Fruit fly (Drosophila melanogaster): Measurements from ENCODE around the gene abs.

The abs gene

DNA sequence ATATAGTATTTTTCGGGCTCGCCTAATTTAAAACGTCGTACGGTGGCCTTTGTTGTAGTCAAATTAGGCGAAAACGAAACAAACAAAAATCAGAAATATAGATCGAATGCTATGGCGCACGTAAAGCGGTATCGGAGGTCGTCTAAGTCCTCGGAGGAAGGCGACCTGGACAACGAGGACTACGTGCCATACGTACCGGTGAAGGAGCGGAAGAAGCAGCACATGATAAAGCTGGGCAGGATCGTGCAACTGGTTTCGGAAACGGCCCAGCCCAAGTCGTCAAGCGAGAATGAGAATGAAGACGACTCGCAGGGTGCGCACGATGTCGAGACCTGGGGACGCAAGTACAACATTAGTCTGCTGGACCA is at the start of gene abs:
abs (plus strand) TSS at position 30 of the 368 bp plus-strand sequence.
- no peak for TF ChIP-seq Hr38 (GFP tag; optimal IDR thresholded peaks at IDR 0.05)
- TF ChIP-seq CG15336 (GFP tag; IDR thresholded peaks at IDR 0.05): no peak
- TF ChIP-seq CG6163 (GFP tag; IDR thresholded peaks at IDR 0.05): no peak
- TF ChIP-seq CG10631 (GFP tag; optimal IDR thresholded peaks at IDR 0.05): no peak
- TF ChIP-seq Blimp-1 (GFP tag; optimal IDR thresholded peaks at IDR 0.05): no peak
- TF ChIP-seq Hr4 (GFP tag; optimal IDR thresholded peaks at IDR 0.05): no peak
- no peak for TF ChIP-seq acj6 (GFP tag; optimal IDR thresholded peaks at IDR 0.05)
- no peak for TF ChIP-seq CG6792 (GFP tag; optimal IDR thresholded peaks at IDR 0.05)
- TF ChIP-seq Sox14 (GFP tag; optimal IDR thresholded peaks at IDR 0.05): no peak
- TF ChIP-seq Ets21C (GFP tag; optimal IDR thresholded peaks at IDR 0.05): no peak
- no peak for TF ChIP-seq pdm3 (GFP tag; optimal IDR thresholded peaks at IDR 0.05)
- TF ChIP-seq CG3919 (GFP tag; optimal IDR thresholded peaks at IDR 0.05): no peak
- no peak for TF ChIP-seq lz (GFP tag; optimal IDR thresholded peaks at IDR 0.05)
- no peak for TF ChIP-seq Gug (GFP tag; IDR thresholded peaks at IDR 0.05)
- no peak for TF ChIP-seq svp (GFP tag)
- no peak for TF ChIP-seq CG9139 (GFP tag; optimal IDR thresholded peaks at IDR 0.05)
- no peak for TF ChIP-seq fkh (GFP tag; optimal IDR thresholded peaks at IDR 0.05)
- TF ChIP-seq dac (GFP tag; optimal IDR thresholded peaks at IDR 0.05): no peak
- no peak for TF ChIP-seq spab (GFP tag; optimal IDR thresholded peaks at IDR 0.05)
- TF ChIP-seq CG1621 (tag; optimal IDR thresholded peaks at IDR 0.05): no peak

DNA sequence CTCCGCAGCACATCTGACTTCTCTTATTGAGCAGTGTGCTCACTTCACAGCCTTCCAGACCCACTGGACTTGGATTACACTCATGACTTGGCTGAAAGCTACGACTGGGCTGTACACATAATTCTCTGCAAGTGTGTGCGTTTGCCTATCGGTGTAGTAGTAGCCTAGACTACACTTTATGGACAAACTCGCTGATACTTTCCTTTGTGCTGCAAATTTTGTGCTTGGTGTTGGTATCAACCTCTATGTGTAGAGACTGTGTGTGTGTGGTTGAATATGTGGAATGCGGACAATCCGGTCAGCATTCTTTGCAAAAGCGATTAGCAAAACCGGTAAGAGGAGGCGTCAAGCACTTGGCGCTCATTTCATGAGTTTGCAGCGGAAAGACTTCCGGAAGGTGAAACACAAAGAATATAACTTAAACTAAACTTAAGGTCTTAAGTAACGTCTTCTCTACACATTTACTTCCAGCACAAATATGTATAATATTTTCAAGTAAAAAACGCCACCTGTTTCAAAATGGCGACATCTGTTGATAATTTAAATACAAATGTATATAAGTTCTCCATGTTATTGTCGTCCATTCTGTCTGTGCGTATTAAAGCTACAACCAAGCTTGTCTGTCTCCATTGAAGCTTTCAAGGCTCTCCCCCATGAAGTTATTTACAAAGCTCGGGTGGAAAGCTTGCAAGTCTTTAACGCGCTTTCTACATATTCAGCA is 45.9 kb upstream of the abs start:
- TF ChIP-seq dsx (GFP tag; optimal IDR thresholded peaks at IDR 0.05; ENCODE audit: poor library complexity, severe bottlenecking) (peak; percentile 13), Blimp-1 (GFP tag; optimal IDR thresholded peaks at IDR 0.05) (peak; percentile 17), cyc (GFP tag; optimal IDR thresholded peaks at IDR 0.05) (no peak), CG7368 (GFP tag; optimal IDR thresholded peaks at IDR 0.05) (no peak), CG9139 (GFP tag; optimal IDR thresholded peaks at IDR 0.05) (peak; percentile 1), Lpt (GFP tag; optimal IDR thresholded peaks at IDR 0.05) (peak; percentile 69), CG32006 (GFP tag; optimal IDR thresholded peaks at IDR 0.05) (no peak), Sox14 (GFP tag; optimal IDR thresholded peaks at IDR 0.05) (peak; percentile 50), CG6792 (GFP tag; optimal IDR thresholded peaks at IDR 0.05) (peak; percentile 4), salr (GFP tag; optimal IDR thresholded peaks at IDR 0.05) (peak in 1 of 2 experiments; percentile 15), Eip78C (GFP tag) (peak; percentile 73), CG8632 (GFP tag; optimal IDR thresholded peaks at IDR 0.05) (no peak), ss (GFP tag; optimal IDR thresholded peaks at IDR 0.05) (peak; percentile 26 to 73), esn (GFP tag; optimal IDR thresholded peaks at IDR 0.05) (no peak), CG6808 (GFP tag; optimal IDR thresholded peaks at IDR 0.05) (peak; percentile 11)

DNA sequence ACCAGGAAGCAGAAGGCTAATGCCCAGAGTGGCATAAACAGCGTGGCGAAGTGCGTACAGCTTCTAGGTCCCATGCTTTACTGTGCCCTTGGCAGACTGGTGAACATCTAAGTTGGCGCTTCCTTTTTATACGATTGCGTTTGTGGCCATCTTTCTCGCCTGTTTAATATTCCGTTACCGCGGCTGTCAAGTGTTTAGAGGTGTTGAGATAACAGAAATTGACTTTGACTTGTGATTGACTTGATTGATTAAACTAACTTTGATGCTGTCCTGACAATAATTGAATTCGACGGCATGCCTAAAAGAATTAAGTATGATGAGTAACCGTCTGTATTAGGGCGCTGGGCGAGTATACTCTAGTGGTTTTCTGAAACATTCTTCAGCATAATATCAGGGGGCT is 42.7 kb upstream of the abs start, which contains the start of gene Dsk:
Dsk (minus strand) TSS at position 101 of the 400 bp plus-strand sequence.
- no peak for TF ChIP-seq salr (GFP tag; optimal IDR thresholded peaks at IDR 0.05)
- no peak for TF ChIP-seq Hr38 (GFP tag; optimal IDR thresholded peaks at IDR 0.05)
- TF ChIP-seq CG9139 (GFP tag; optimal IDR thresholded peaks at IDR 0.05): no peak
- no peak for TF ChIP-seq CG1621 (tag; optimal IDR thresholded peaks at IDR 0.05)
- no peak for TF ChIP-seq CG15336 (GFP tag; IDR thresholded peaks at IDR 0.05)
- TF ChIP-seq pdm3 (GFP tag; optimal IDR thresholded peaks at IDR 0.05): no peak
- TF ChIP-seq CG10631 (GFP tag; optimal IDR thresholded peaks at IDR 0.05): no peak
- no peak for TF ChIP-seq spab (GFP tag; optimal IDR thresholded peaks at IDR 0.05)
- TF ChIP-seq CG6163 (GFP tag; IDR thresholded peaks at IDR 0.05): no peak
- no peak for TF ChIP-seq eg (GFP tag; IDR thresholded peaks at IDR 0.05)
- no peak for TF ChIP-seq vri (GFP tag; optimal IDR thresholded peaks at IDR 0.05)
- no peak for TF ChIP-seq CG3919 (GFP tag; optimal IDR thresholded peaks at IDR 0.05)
- no peak for TF ChIP-seq CG3032 (tag; optimal IDR thresholded peaks at IDR 0.05)
- TF ChIP-seq CG16779 (tag; optimal IDR thresholded peaks at IDR 0.05): no peak
- no peak for TF ChIP-seq CG8319 (GFP tag; optimal IDR thresholded peaks at IDR 0.05)
- TF ChIP-seq Gug (GFP tag; IDR thresholded peaks at IDR 0.05): no peak
- TF ChIP-seq achi (GFP tag; optimal IDR thresholded peaks at IDR 0.05): no peak
- no peak for TF ChIP-seq CG6854 (GFP tag; optimal IDR thresholded peaks at IDR 0.05)
- TF ChIP-seq CG11902 (GFP tag; optimal IDR thresholded peaks at IDR 0.05): no peak
